Fruit fly (Drosophila melanogaster) whole organism, prepupa: Measurements from ENCODE around the gene Rbp1-like.

Experiments used
- CG10631 ChIP-seq: fragments of 200-800 bp; sonication (Bioruptor generic); optimal IDR thresholded peaks from 2 replicates; lab custom pipeline; 2016; ENCODE audit warnings: missing biosample characterization, missing genetic modification characterization
- CG10669 ChIP-seq: fragments of 200-800 bp; sonication (Bioruptor generic); optimal IDR thresholded peaks from 3 replicates; lab custom pipeline; 2018; ENCODE audit warnings: missing biosample characterization, mild to moderate bottlenecking, missing genetic modification characterization, moderate library complexity
- CG11294 ChIP-seq: fragments of 200-800 bp; sonication (Bioruptor generic); IDR thresholded peaks from 2 replicates; pipeline ENCODE4 v1.3.6; 2022; ENCODE audit warnings: missing biosample characterization, missing genetic modification characterization
- CG11762 ChIP-seq: fragments of 200-800 bp; sonication (Bioruptor generic); optimal IDR thresholded peaks from 3 replicates; lab custom pipeline; 2016; ENCODE audit warnings: missing biosample characterization, missing genetic modification characterization; ENCODE audit not compliant: insufficient read depth
- CG1621 ChIP-seq: fragments of 200-800 bp; sonication (Bioruptor generic); optimal IDR thresholded peaks from 3 replicates; lab custom pipeline; 2018; ENCODE audit warnings: missing biosample characterization, mild to moderate bottlenecking, missing genetic modification characterization
- CG3032 ChIP-seq: fragments of 200-800 bp; optimal IDR thresholded peaks from 2 replicates; lab custom pipeline; 2019; ENCODE audit warnings: missing biosample characterization, mild to moderate bottlenecking, missing genetic modification characterization, moderate library complexity
- CG31627 ChIP-seq: fragments of 200-800 bp; sonication (Bioruptor generic); optimal IDR thresholded peaks from 3 replicates; lab custom pipeline; 2016; ENCODE audit warnings: missing biosample characterization, missing genetic modification characterization
- CG32006 ChIP-seq: fragments of 200-800 bp; sonication (Bioruptor generic); optimal IDR thresholded peaks from 3 replicates; lab custom pipeline; 2017; ENCODE audit warnings: missing biosample characterization, mild to moderate bottlenecking, missing genetic modification characterization
- CG34406 ChIP-seq: fragments of 200-800 bp; sonication (Bioruptor generic); optimal IDR thresholded peaks from 3 replicates; lab custom pipeline; 2016; ENCODE audit warnings: missing biosample characterization, missing genetic modification characterization
- CG3919 ChIP-seq: fragments of 200-800 bp; sonication (Bioruptor generic); optimal IDR thresholded peaks from 3 replicates; lab custom pipeline; 2016; ENCODE audit warnings: missing biosample characterization, missing genetic modification characterization
- CG4318 ChIP-seq: fragments of 200-800 bp; sonication (Bioruptor generic); optimal IDR thresholded peaks from 3 replicates; lab custom pipeline; 2017; ENCODE audit warnings: missing biosample characterization, mild to moderate bottlenecking, missing genetic modification characterization
- CG6163 ChIP-seq: fragments of 200-800 bp; sonication (Bioruptor generic); IDR thresholded peaks from 3 replicates; pipeline ENCODE4 v1.3.6; 2022; ENCODE audit warnings: missing biosample characterization, missing genetic modification characterization
- CG6276 ChIP-seq: fragments of 200-800 bp; sonication (Bioruptor generic); optimal IDR thresholded peaks from 2 replicates; lab custom pipeline; 2017; ENCODE audit warnings: missing biosample characterization, mild to moderate bottlenecking, missing genetic modification characterization
- CG6808 ChIP-seq: fragments of 200-800 bp; sonication (Bioruptor generic); optimal IDR thresholded peaks from 3 replicates; lab custom pipeline; 2017; ENCODE audit warnings: missing biosample characterization, missing genetic modification characterization, mild to moderate bottlenecking, moderate library complexity, missing genetic modification reagents
- CG6854 ChIP-seq: fragments of 200-800 bp; sonication (Bioruptor generic); optimal IDR thresholded peaks from 2 replicates; lab custom pipeline; 2017; ENCODE audit warnings: missing biosample characterization, mild to moderate bottlenecking, missing genetic modification characterization
- CG7368 ChIP-seq: fragments of 200-800 bp; sonication (Bioruptor generic); optimal IDR thresholded peaks from 3 replicates; lab custom pipeline; 2016; ENCODE audit warnings: missing biosample characterization, missing genetic modification characterization
- CG8119 ChIP-seq: fragments of 200-800 bp; sonication (Bioruptor generic); IDR thresholded peaks from 3 replicates; pipeline ENCODE4 v1.3.6; 2022; ENCODE audit warnings: missing biosample characterization, missing genetic modification characterization
- CG8319 ChIP-seq: fragments of 200-800 bp; sonication (Bioruptor generic); optimal IDR thresholded peaks from 3 replicates; lab custom pipeline; 2016; ENCODE audit warnings: missing biosample characterization, missing genetic modification characterization
- CG8632 ChIP-seq: fragments of 200-800 bp; sonication (Bioruptor generic); optimal IDR thresholded peaks from 3 replicates; lab custom pipeline; 2016; ENCODE audit warnings: missing biosample characterization, missing genetic modification characterization
- Eip75B ChIP-seq: fragments of 200-800 bp; sonication (Bioruptor generic); optimal IDR thresholded peaks from 3 replicates; lab custom pipeline; 2016; ENCODE audit warnings: missing biosample characterization, missing genetic modification characterization
- Eip93F ChIP-seq: fragments of 200-800 bp; sonication (Bioruptor generic); optimal IDR thresholded peaks from 2 replicates; lab custom pipeline; 2016; ENCODE audit warnings: missing biosample characterization, mild to moderate bottlenecking, missing genetic modification characterization
- Ets21C ChIP-seq: fragments of 200-800 bp; sonication (Bioruptor generic); optimal IDR thresholded peaks from 3 replicates; lab custom pipeline; 2016; ENCODE audit warnings: missing biosample characterization, missing genetic modification characterization
- Gug ChIP-seq: fragments of 200-800 bp; sonication (Bioruptor generic); IDR thresholded peaks from 2 replicates; pipeline ENCODE4 v1.3.6; 2022; ENCODE audit warnings: missing biosample characterization, missing genetic modification characterization
- Hr38 ChIP-seq: sonication (Bioruptor generic); optimal IDR thresholded peaks from 2 replicates; lab custom pipeline; 2016; ENCODE audit warnings: missing biosample characterization, missing genetic modification characterization
- Hr39 ChIP-seq: fragments of 200-800 bp; sonication (Bioruptor generic); optimal IDR thresholded peaks from 2 replicates; lab custom pipeline; 2016; ENCODE audit warnings: missing biosample characterization, missing genetic modification characterization
- Hr4 ChIP-seq: fragments of 200-800 bp; sonication (Bioruptor generic); optimal IDR thresholded peaks from 3 replicates; lab custom pipeline; 2016; ENCODE audit warnings: missing biosample characterization, missing genetic modification characterization
- Lpt ChIP-seq: fragments of 200-800 bp; sonication (Bioruptor generic); optimal IDR thresholded peaks from 3 replicates; lab custom pipeline; 2016; ENCODE audit warnings: missing biosample characterization, missing genetic modification characterization
- Met ChIP-seq: fragments of 200-800 bp; sonication (Bioruptor generic); optimal IDR thresholded peaks from 3 replicates; lab custom pipeline; 2016; ENCODE audit warnings: missing biosample characterization, missing genetic modification characterization
- OdsH ChIP-seq: fragments of 200-800 bp; sonication (Bioruptor generic); optimal IDR thresholded peaks from 3 replicates; lab custom pipeline; 2016; ENCODE audit warnings: missing biosample characterization, missing genetic modification characterization
- Sox102F ChIP-seq: fragments of 200-800 bp; sonication (Bioruptor generic); optimal IDR thresholded peaks from 2 replicates; lab custom pipeline; 2016; ENCODE audit warnings: missing biosample characterization, mild to moderate bottlenecking, missing genetic modification characterization
- Sox14 ChIP-seq: fragments of 200-800 bp; sonication (Bioruptor generic); optimal IDR thresholded peaks from 3 replicates; lab custom pipeline; 2016; ENCODE audit warnings: missing biosample characterization, missing genetic modification characterization
- Sox15 ChIP-seq: fragments of 200-800 bp; sonication (Bioruptor generic); optimal IDR thresholded peaks from 3 replicates; lab custom pipeline; 2016; ENCODE audit warnings: missing biosample characterization, missing genetic modification characterization
- achi ChIP-seq: fragments of 200-800 bp; sonication (Bioruptor generic); optimal IDR thresholded peaks from 3 replicates; lab custom pipeline; 2016; ENCODE audit warnings: missing biosample characterization, missing genetic modification characterization
- acj6 ChIP-seq: fragments of 200-800 bp; sonication (Bioruptor generic); optimal IDR thresholded peaks from 3 replicates; lab custom pipeline; 2016; ENCODE audit warnings: missing biosample characterization, missing genetic modification characterization
- cyc ChIP-seq: fragments of 200-800 bp; sonication (Bioruptor generic); optimal IDR thresholded peaks from 3 replicates; lab custom pipeline; 2016; ENCODE audit warnings: missing biosample characterization, missing genetic modification characterization
- dsx ChIP-seq: fragments of 200-800 bp; optimal IDR thresholded peaks from 3 replicates; lab custom pipeline; 2019; ENCODE audit warnings: missing biosample characterization, mild to moderate bottlenecking, missing genetic modification characterization, moderate library complexity; ENCODE audit not compliant: poor library complexity, severe bottlenecking
- eg ChIP-seq: fragments of 200-800 bp; sonication (Bioruptor generic); IDR thresholded peaks from 3 replicates; pipeline ENCODE4 v1.3.6; 2022; ENCODE audit warnings: missing biosample characterization, missing genetic modification characterization
- esn ChIP-seq: fragments of 200-800 bp; sonication (Bioruptor generic); optimal IDR thresholded peaks from 2 replicates; lab custom pipeline; 2016; ENCODE audit warnings: missing biosample characterization, mild to moderate bottlenecking, missing genetic modification characterization, moderate library complexity
- fd85E ChIP-seq: fragments of 200-800 bp; sonication (Bioruptor generic); optimal IDR thresholded peaks from 3 replicates; lab custom pipeline; 2016; ENCODE audit warnings: missing biosample characterization, missing genetic modification characterization
- fkh ChIP-seq: fragments of 200-800 bp; sonication (Bioruptor generic); optimal IDR thresholded peaks from 3 replicates; lab custom pipeline; 2017; ENCODE audit warnings: missing biosample characterization, mild to moderate bottlenecking, missing genetic modification characterization, moderate library complexity
- lz ChIP-seq: fragments of 200-800 bp; sonication (Bioruptor generic); optimal IDR thresholded peaks from 3 replicates; lab custom pipeline; 2016; ENCODE audit warnings: missing biosample characterization, missing genetic modification characterization
- net ChIP-seq: fragments of 200-800 bp; sonication (Bioruptor generic); optimal IDR thresholded peaks from 3 replicates; lab custom pipeline; 2016; ENCODE audit warnings: missing biosample characterization, missing genetic modification characterization
- pdm3 ChIP-seq: fragments of 200-800 bp; sonication (Bioruptor generic); optimal IDR thresholded peaks from 3 replicates; lab custom pipeline; 2016; ENCODE audit warnings: missing biosample characterization, missing genetic modification characterization
- salr ChIP-seq, 2 experiments: fragments of 200-800 bp; sonication (Bioruptor generic); optimal IDR thresholded peaks; 3 replicates each; lab custom pipeline; 2016 to 2018; ENCODE audit warnings: missing biosample characterization in 2 of 2, missing genetic modification characterization in 2 of 2, mild to moderate bottlenecking in 1 of 2
- spab ChIP-seq: fragments of 200-800 bp; sonication (Bioruptor generic); optimal IDR thresholded peaks from 2 replicates; lab custom pipeline; 2017; ENCODE audit warnings: missing biosample characterization, mild to moderate bottlenecking, missing genetic modification characterization, missing genetic modification reagents
- ss ChIP-seq, 2 experiments: fragments of 200-800 bp; sonication (Bioruptor generic); optimal IDR thresholded peaks; 2 replicates in 1 of 2; 3 replicates in 1 of 2; lab custom pipeline; 2017 to 2018; ENCODE audit warnings: mild to moderate bottlenecking in 2 of 2, missing biosample characterization in 2 of 2, missing genetic modification characterization in 2 of 2, moderate library complexity in 1 of 2
- topi ChIP-seq: fragments of 200-800 bp; sonication (Bioruptor generic); optimal IDR thresholded peaks from 3 replicates; lab custom pipeline; 2016; ENCODE audit warnings: missing biosample characterization, missing genetic modification characterization

Gene Rbp1-like

DNA sequence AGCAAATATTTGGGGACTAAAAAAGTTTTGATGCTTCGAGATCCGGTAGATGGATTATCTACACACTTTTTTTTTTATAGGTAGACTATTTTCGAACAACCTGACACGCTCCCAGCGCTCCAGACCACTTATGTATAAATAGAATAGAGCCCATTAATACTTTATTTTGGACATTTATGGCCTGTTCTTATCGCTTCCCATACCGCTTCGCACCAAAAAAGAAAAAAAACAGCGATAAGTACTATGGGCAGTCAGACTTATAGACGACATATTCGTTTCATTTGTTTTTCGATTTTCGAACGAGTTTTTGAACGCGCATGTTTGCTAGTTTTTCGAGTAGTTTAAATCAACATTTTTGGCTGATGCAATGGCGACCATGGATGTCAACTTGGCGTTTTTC is 12.9 kb upstream of the Rbp1-like start:
- no peak for TF ChIP-seq Met (GFP tag; lab: Kevin White, UChicago)
- TF ChIP-seq Hr4 (GFP tag; lab: Kevin White, UChicago) = no peak
- no peak for TF ChIP-seq Sox15 (GFP tag; lab: Kevin White, UChicago)
- TF ChIP-seq acj6 = no peak
- TF ChIP-seq Hr39 = no peak
- TF ChIP-seq CG3032 (tag; lab: Kevin White, UChicago) = no peak
- TF ChIP-seq CG4318 (GFP tag; lab: Kevin White, UChicago) = no peak
- no peak for TF ChIP-seq CG34406 (GFP tag; lab: Kevin White, UChicago)
- TF ChIP-seq CG6854 (GFP tag; lab: Kevin White, UChicago) = no peak
- no peak for TF ChIP-seq CG7368
- TF ChIP-seq Ets21C = no peak
- TF ChIP-seq Gug (GFP tag; lab: Robert Waterston, UW) = no peak
- TF ChIP-seq Eip75B = no peak

DNA sequence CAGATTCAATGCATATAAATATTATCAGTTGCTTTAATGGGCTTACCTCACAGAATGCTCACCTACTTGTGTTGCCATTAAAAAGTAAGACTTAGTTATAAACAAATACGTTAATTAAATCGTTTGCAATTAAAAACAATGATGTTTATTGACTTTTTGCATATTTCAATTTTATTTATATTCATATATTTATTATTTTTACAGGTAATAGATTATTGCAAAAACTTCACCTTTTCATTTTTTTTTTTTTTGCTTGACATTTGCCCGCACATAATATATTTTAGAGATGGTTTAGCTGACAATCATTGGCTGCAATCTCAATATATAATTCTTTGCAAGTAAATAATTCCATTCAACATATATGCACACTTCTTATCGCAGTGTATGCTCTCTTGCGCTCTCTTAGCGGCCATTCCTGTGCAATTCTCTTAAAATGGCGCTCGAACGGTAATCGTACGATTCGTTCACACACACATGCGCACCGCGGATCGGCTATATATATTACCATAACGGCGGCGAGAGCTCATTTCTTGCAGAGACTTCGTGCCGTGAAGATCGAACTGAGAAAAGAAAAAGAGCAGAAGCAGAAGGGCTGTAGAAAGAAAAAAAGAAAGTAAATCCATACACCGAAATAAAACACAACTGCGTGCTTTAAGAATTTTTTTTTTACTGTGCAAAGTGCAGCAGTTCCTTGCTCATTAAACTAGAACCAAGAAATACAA is 11.9 kb upstream of the Rbp1-like start, which contains the start of gene Bcat:
Gene Bcat, plus strand, starts transcription at position 522 of the 722 bp plus-strand sequence.
- TF ChIP-seq CG7368 = peak; percentile 46
- TF ChIP-seq CG11294 (GFP tag; lab: Robert Waterston, UW) = peak; percentile 22; the same call in 1 of the 2 replicates
- TF ChIP-seq Sox14 = peak; percentile 60
- TF ChIP-seq topi (GFP tag; lab: Kevin White, UChicago) = peak; percentile 66
- TF ChIP-seq lz (GFP tag; lab: Kevin White, UChicago) = peak; percentile 66
- TF ChIP-seq dsx = peak; percentile 26
- peak; percentile 55 for TF ChIP-seq CG3919 (GFP tag; lab: Kevin White, UChicago)
- TF ChIP-seq fd85E (GFP tag; lab: Kevin White, UChicago) = no peak
- TF ChIP-seq CG1621 (tag; lab: Kevin White, UChicago) = peak; percentile 14
- peak; percentile 66 for TF ChIP-seq CG8632
- TF ChIP-seq CG10669 (GFP tag; lab: Kevin White, UChicago) = peak; percentile 43
- TF ChIP-seq CG3032 (tag; lab: Kevin White, UChicago) = peak; percentile 12
- TF ChIP-seq CG32006 (GFP tag; lab: Kevin White, UChicago) = peak; percentile 87
- peak; percentile 62 for TF ChIP-seq OdsH
- peak; percentile 74 for TF ChIP-seq CG4318 (GFP tag; lab: Kevin White, UChicago)
- peak; percentile 80 for TF ChIP-seq CG34406 (GFP tag; lab: Kevin White, UChicago)
- peak; percentile 67 for TF ChIP-seq Hr39
- TF ChIP-seq salr (GFP tag; optimal IDR thresholded peaks at IDR 0.05; lab: Kevin White, UChicago) = peak in 1 of 2 experiments; percentile 70
- 0 out of 3 replicates have a peak, but pooled peaks have one; percentile 49 for TF ChIP-seq CG6163 (GFP tag; lab: Robert Waterston, UW)
- TF ChIP-seq CG31627 = peak; percentile 60
- peak; percentile 78 for TF ChIP-seq CG6276 (GFP tag; lab: Kevin White, UChicago)
- TF ChIP-seq CG11762 = peak; percentile 40
- TF ChIP-seq esn = peak; percentile 84
- peak; percentile 68 for TF ChIP-seq net
- peak; percentile 4 for TF ChIP-seq fkh (GFP tag; lab: Kevin White, UChicago)
- TF ChIP-seq Gug (GFP tag; lab: Robert Waterston, UW) = no peak
- peak; percentile 67 for TF ChIP-seq CG10631 (GFP tag; lab: Kevin White, UChicago)
- TF ChIP-seq CG6854 (GFP tag; lab: Kevin White, UChicago) = peak; percentile 81
- peak; percentile 25 for TF ChIP-seq CG8319 (GFP tag; lab: Kevin White, UChicago)
- TF ChIP-seq ss (GFP tag; optimal IDR thresholded peaks at IDR 0.05; lab: Kevin White, UChicago) = peak; percentile 34 to 35
- TF ChIP-seq CG8119 (GFP tag; lab: Robert Waterston, UW) = peak; percentile 38; the same call in 2 of the 3 replicates
- TF ChIP-seq Hr4 (GFP tag; lab: Kevin White, UChicago) = peak; percentile 65
- peak; percentile 60 for TF ChIP-seq cyc (GFP tag; lab: Kevin White, UChicago)
- TF ChIP-seq Ets21C = peak; percentile 47
- peak; percentile 45 for TF ChIP-seq CG6808
- peak; percentile 62 for TF ChIP-seq achi
- no peak for TF ChIP-seq Eip93F (GFP tag; lab: Kevin White, UChicago)
- TF ChIP-seq Sox102F (GFP tag; lab: Kevin White, UChicago) = peak; percentile 69
- peak; percentile 64 for TF ChIP-seq pdm3 (GFP tag; lab: Kevin White, UChicago)
- peak; percentile 53; the same call in 2 of the 3 replicates for TF ChIP-seq eg (GFP tag; lab: Robert Waterston, UW)
- peak; percentile 43 for TF ChIP-seq spab
- TF ChIP-seq Lpt (GFP tag; lab: Kevin White, UChicago) = no peak
- TF ChIP-seq Met (GFP tag; lab: Kevin White, UChicago) = peak; percentile 72
- no peak for TF ChIP-seq Hr38
